Worm (Caenorhabditis elegans): ENCODE data around the gene str-99.

DNA sequence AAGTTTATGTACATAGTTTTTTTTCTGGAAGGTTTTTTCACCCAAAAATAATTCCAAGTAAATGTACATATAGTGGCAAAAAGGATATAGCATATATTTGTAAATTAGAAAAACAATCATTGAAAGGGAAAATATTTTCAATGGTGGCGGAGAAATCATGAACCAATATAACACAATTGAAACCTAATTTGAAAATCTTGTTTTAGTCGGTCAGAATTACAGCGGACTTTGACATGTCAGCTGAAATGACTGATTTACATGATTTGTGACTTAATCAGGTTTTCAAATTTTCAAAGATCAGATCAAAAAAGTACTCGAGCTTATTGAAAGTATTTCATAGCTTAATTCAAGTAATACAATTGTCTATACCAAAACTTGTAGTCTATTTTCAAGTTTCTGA is 13.4 kb upstream of the str-99 start, which contains the start of gene K05D4.9:
- TF ChIP-seq ztf-23 (GFP tag; IDR thresholded peaks at IDR 0.05), result no peak
- TF ChIP-seq flt-1 (GFP tag; IDR thresholded peaks at IDR 0.05), result no peak
- no peak for TF ChIP-seq ztf-29 (GFP tag; IDR thresholded peaks at IDR 0.05)
- TF ChIP-seq med-1 (GFP tag; optimal IDR thresholded peaks at IDR 0.05; ENCODE audit: insufficient read depth), result no peak
- no peak for TF ChIP-seq T22C8.4 (GFP tag; IDR thresholded peaks at IDR 0.05)
- no peak for TF ChIP-seq klf-2 (GFP tag; conservative IDR thresholded peaks at IDR 0.05)
- no peak for TF ChIP-seq cog-1 (tag; optimal IDR thresholded peaks at IDR 0.05)

Measured in whole organism, midembryonic.